Fruit fly (Drosophila melanogaster): ENCODE measurements around the gene CG14615.

CG14615 gene

dm6 chrX:22455023-22455422 is 5.7 kb upstream of the CG14615 start, which contains the start of gene wap:
TSS of gene wap (minus strand) at chrX:22455422.
- TF ChIP-seq CG14711 (tag; optimal IDR thresholded peaks at IDR 0.05) (peak; percentile 62), CG7045 (GFP tag; optimal IDR thresholded peaks at IDR 0.05) (no peak)

dm6 chrX:22443954-22444910 is 5.1 kb downstream of the CG14615 start, which contains the start of gene CG14621:
TSS of gene CG14621 (plus strand) at chrX:22444227.
- TF ChIP-seq Hr96 (GFP tag; optimal IDR thresholded peaks at IDR 0.05) (no peak), Crg-1 (GFP tag; optimal IDR thresholded peaks at IDR 0.05) (no peak), CG11617 (GFP tag; optimal IDR thresholded peaks at IDR 0.05) (no peak), bab1 (GFP tag; optimal IDR thresholded peaks at IDR 0.05) (peak; percentile 61), CG14711 (tag; optimal IDR thresholded peaks at IDR 0.05) (peak; percentile 5), pad (GFP tag; optimal IDR thresholded peaks at IDR 0.05) (peak; percentile 52), kay (GFP tag; ENCODE audit: borderline replicate concordance) (no peak), Mnt (GFP tag; optimal IDR thresholded peaks at IDR 0.05) (no peak), CG1620 (GFP tag; optimal IDR thresholded peaks at IDR 0.05) (peak; percentile 21), CG7101 (tag; optimal IDR thresholded peaks at IDR 0.05) (peak; percentile 13), toe (GFP tag; optimal IDR thresholded peaks at IDR 0.05) (no peak), CG7045 (GFP tag; optimal IDR thresholded peaks at IDR 0.05) (no peak), ovo (GFP tag; optimal IDR thresholded peaks at IDR 0.05) (no peak), cic (GFP tag; optimal IDR thresholded peaks at IDR 0.05) (no peak), tj (GFP tag; optimal IDR thresholded peaks at IDR 0.05) (no peak), cnc (optimal IDR thresholded peaks at IDR 0.05) (no peak), CG5204 (GFP tag; optimal IDR thresholded peaks at IDR 0.05) (no peak), CG33017 (tag; optimal IDR thresholded peaks at IDR 0.05) (no peak), Clk (GFP tag; optimal IDR thresholded peaks at IDR 0.05) (no peak), CG12768 (GFP tag; optimal IDR thresholded peaks at IDR 0.05) (no peak)

dm6 chrX:22443518-22443917 is 5.8 kb downstream of the CG14615 start:
- TF ChIP-seq CG14711 (tag; optimal IDR thresholded peaks at IDR 0.05) (no peak), kay (GFP tag; ENCODE audit: borderline replicate concordance) (peak; percentile 51)

dm6 chrX:22443046-22443445 is 6.2 kb downstream of the CG14615 start:
- TF ChIP-seq CG7101 (tag; optimal IDR thresholded peaks at IDR 0.05): no peak
- TF ChIP-seq CG33017 (tag; optimal IDR thresholded peaks at IDR 0.05): no peak
- no peak for TF ChIP-seq cnc (optimal IDR thresholded peaks at IDR 0.05)
- TF ChIP-seq cic (GFP tag; optimal IDR thresholded peaks at IDR 0.05): no peak
- TF ChIP-seq kay (GFP tag; ENCODE audit: borderline replicate concordance): peak; percentile 43

dm6 chrX:22432929-22433605 is 16.2 kb downstream of the CG14615 start:
- TF ChIP-seq CG14711 (tag; optimal IDR thresholded peaks at IDR 0.05) (peak; percentile 41), kay (GFP tag; ENCODE audit: borderline replicate concordance) (peak; percentile 98), toe (GFP tag; optimal IDR thresholded peaks at IDR 0.05) (peak; percentile 97), Mnt (GFP tag; optimal IDR thresholded peaks at IDR 0.05) (peak; percentile 50)

All from whole organism, adult.